Fruit fly (Drosophila melanogaster) whole organism, wandering third instar larva: ENCODE data around the gene CG12236.

ENCODE experiments used
- Abd-B ChIP-seq: fragments of >200 bp; optimal IDR thresholded peaks from 2 replicates; lab custom pipeline; 2017; ENCODE audit warnings: missing biosample characterization, missing genetic modification characterization
- CG32264 ChIP-seq: fragments of 200-800 bp; sonication (Bioruptor generic); optimal IDR thresholded peaks from 2 replicates; lab custom pipeline; 2016; ENCODE audit warnings: missing biosample characterization, missing genetic modification characterization
- CG9705 ChIP-seq: fragments of 200-800 bp; sonication (Bioruptor generic); optimal IDR thresholded peaks from 2 replicates; lab custom pipeline; 2018; ENCODE audit warnings: missing biosample characterization, mild to moderate bottlenecking, missing genetic modification characterization
- CrebA ChIP-seq: fragments of 200-800 bp; sonication (Bioruptor generic); optimal IDR thresholded peaks from 2 replicates; lab custom pipeline; 2016; ENCODE audit warnings: missing biosample characterization, mild to moderate bottlenecking, missing genetic modification characterization, borderline replicate concordance
- Dfd ChIP-seq: fragments of >200 bp; optimal IDR thresholded peaks from 2 replicates; lab custom pipeline; 2017; ENCODE audit warnings: missing biosample characterization, missing genetic modification characterization
- Dif ChIP-seq: fragments of 200-275, 200-300 bp; sonication (Bioruptor generic); optimal IDR thresholded peaks from 2 replicates; lab custom pipeline; 2018; ENCODE audit warnings: missing biosample characterization, missing genetic modification characterization; ENCODE audit not compliant: partially characterized antibody
- GATAd ChIP-seq: sonication (Bioruptor generic); optimal IDR thresholded peaks from 2 replicates; lab custom pipeline; 2016; ENCODE audit warnings: missing biosample characterization, missing genetic modification characterization
- HLH106 ChIP-seq: fragments of 200-800 bp; optimal IDR thresholded peaks from 3 replicates; lab custom pipeline; 2019; ENCODE audit warnings: missing biosample characterization, mild to moderate bottlenecking, missing genetic modification characterization, moderate library complexity
- Hnf4 ChIP-seq: fragments of 200-800 bp; sonication (Bioruptor generic); optimal IDR thresholded peaks from 2 replicates; lab custom pipeline; 2016; ENCODE audit warnings: missing biosample characterization, mild to moderate bottlenecking, missing genetic modification characterization
- Hr78 ChIP-seq: fragments of >200 bp; optimal IDR thresholded peaks from 2 replicates; lab custom pipeline; 2017; ENCODE audit warnings: missing biosample characterization, missing genetic modification characterization
- Hr83 ChIP-seq: fragments of 200-300 bp; sonication (Bioruptor generic); optimal IDR thresholded peaks from 2 replicates; lab custom pipeline; 2016; ENCODE audit warnings: missing biosample characterization, mild to moderate bottlenecking, missing genetic modification characterization, moderate library complexity; ENCODE audit not compliant: poor library complexity, severe bottlenecking
- Jra ChIP-seq: sonication (Bioruptor generic); optimal IDR thresholded peaks from 2 replicates; lab custom pipeline; 2016; ENCODE audit warnings: missing biosample characterization, missing genetic modification characterization
- Mio ChIP-seq: sonication (Bioruptor generic); optimal IDR thresholded peaks from 2 replicates; lab custom pipeline; 2016; ENCODE audit warnings: missing biosample characterization, missing genetic modification characterization
- Myc ChIP-seq: fragments of >200 bp; optimal IDR thresholded peaks from 2 replicates; lab custom pipeline; 2017
- N ChIP-seq: fragments of >200 bp; optimal IDR thresholded peaks from 2 replicates; lab custom pipeline; 2018; ENCODE audit warnings: missing biosample characterization, missing external identifiers, missing genetic modification characterization
- OdsH ChIP-seq: fragments of 200-800 bp; sonication (Bioruptor generic); optimal IDR thresholded peaks from 2 replicates; lab custom pipeline; 2016; ENCODE audit warnings: missing biosample characterization, mild to moderate bottlenecking, missing genetic modification characterization
- Rel ChIP-seq, 2 experiments: fragments of 200-800 bp; sonication (Bioruptor generic) in 1 of 2; optimal IDR thresholded peaks; 2 replicates in 1 of 2; 3 replicates in 1 of 2; lab custom pipeline; 2016 to 2019; ENCODE audit warnings: mild to moderate bottlenecking in 2 of 2, missing biosample characterization in 2 of 2, missing genetic modification characterization in 2 of 2, moderate library complexity in 1 of 2
- Sp1 ChIP-seq: fragments of 200-800 bp; sonication (Bioruptor generic); optimal IDR thresholded peaks from 3 replicates; lab custom pipeline; 2019; ENCODE audit warnings: missing biosample characterization, mild to moderate bottlenecking, missing genetic modification characterization, moderate library complexity
- Vsx2 ChIP-seq: fragments of 200-300, 225-300 bp; sonication (Bioruptor generic); optimal IDR thresholded peaks from 2 replicates; lab custom pipeline; 2018; ENCODE audit warnings: missing biosample characterization, missing genetic modification characterization; ENCODE audit not compliant: partially characterized antibody
- br ChIP-seq: fragments of 200-800 bp; sonication (Bioruptor generic); optimal IDR thresholded peaks from 2 replicates; lab custom pipeline; 2016; ENCODE audit warnings: missing biosample characterization, missing genetic modification characterization
- brk ChIP-seq: fragments of 200-800 bp; sonication (Bioruptor generic); optimal IDR thresholded peaks from 2 replicates; lab custom pipeline; 2016; ENCODE audit warnings: missing biosample characterization, mild to moderate bottlenecking, missing genetic modification characterization
- dl ChIP-seq, 2 experiments: fragments of 175-275, 200-275 bp in 1 of 2; fragments of 200-275 bp in 1 of 2; sonication (Bioruptor generic); optimal IDR thresholded peaks; lab custom pipeline; 2018; ENCODE audit warnings: mild to moderate bottlenecking in 2 of 2, missing biosample characterization in 2 of 2, missing genetic modification characterization in 2 of 2, moderate library complexity in 2 of 2; ENCODE audit not compliant: partially characterized antibody in 2 of 2, insufficient read depth in 1 of 2
- dmrt93B ChIP-seq: fragments of 200-800 bp; sonication (Bioruptor generic); optimal IDR thresholded peaks from 2 replicates; lab custom pipeline; 2018; ENCODE audit warnings: missing biosample characterization, mild to moderate bottlenecking, missing genetic modification characterization
- dsf ChIP-seq: sonication (Bioruptor generic); optimal IDR thresholded peaks from 2 replicates; lab custom pipeline; 2016; ENCODE audit warnings: missing biosample characterization, missing genetic modification characterization, borderline replicate concordance
- ey ChIP-seq: fragments of 200-800 bp; sonication (Bioruptor generic); optimal IDR thresholded peaks from 2 replicates; lab custom pipeline; 2016; ENCODE audit warnings: missing biosample characterization, missing genetic modification characterization
- foxo ChIP-seq, 2 experiments: fragments of 200-800 bp; sonication (Bioruptor generic); optimal IDR thresholded peaks; 2 replicates in 1 of 2; 3 replicates in 1 of 2; lab custom pipeline; 2016 to 2017; ENCODE audit warnings: missing biosample characterization in 2 of 2, missing genetic modification characterization in 2 of 2
- fru ChIP-seq: fragments of 200-800 bp; sonication (Bioruptor generic); optimal IDR thresholded peaks from 3 replicates; lab custom pipeline; 2016; ENCODE audit warnings: missing biosample characterization, mild to moderate bottlenecking, missing genetic modification characterization
- h ChIP-seq: fragments of 200-800 bp; sonication (Bioruptor generic); optimal IDR thresholded peaks from 3 replicates; lab custom pipeline; 2016; ENCODE audit warnings: missing biosample characterization, mild to moderate bottlenecking, missing genetic modification characterization
- jim ChIP-seq: fragments of 175-275, 200-325 bp; sonication (Bioruptor generic); optimal IDR thresholded peaks from 2 replicates; lab custom pipeline; 2016; ENCODE audit warnings: missing biosample characterization, mild to moderate bottlenecking, missing genetic modification characterization
- lola ChIP-seq: fragments of >200 bp; optimal IDR thresholded peaks from 2 replicates; lab custom pipeline; 2017; ENCODE audit warnings: missing biosample characterization, missing genetic modification characterization
- pan ChIP-seq: fragments of >200 bp; optimal IDR thresholded peaks from 2 replicates; lab custom pipeline; 2017
- psq ChIP-seq: fragments of 200-800 bp; sonication (Bioruptor generic); optimal IDR thresholded peaks from 3 replicates; lab custom pipeline; 2017; ENCODE audit warnings: missing biosample characterization, mild to moderate bottlenecking, missing genetic modification characterization, moderate library complexity
- rgr ChIP-seq: fragments of 200-800 bp; sonication (Bioruptor generic); optimal IDR thresholded peaks from 3 replicates; lab custom pipeline; 2016; ENCODE audit warnings: missing biosample characterization, mild to moderate bottlenecking, missing genetic modification characterization
- sage ChIP-seq: fragments of 200-800 bp; sonication (Bioruptor generic); optimal IDR thresholded peaks from 2 replicates; lab custom pipeline; 2016; ENCODE audit warnings: missing biosample characterization, mild to moderate bottlenecking, missing genetic modification characterization
- sv ChIP-seq: fragments of 200-800 bp; sonication (Bioruptor generic); optimal IDR thresholded peaks from 3 replicates; lab custom pipeline; 2016; ENCODE audit warnings: missing biosample characterization, missing genetic modification characterization
- tai ChIP-seq: sonication (Bioruptor generic); optimal IDR thresholded peaks from 2 replicates; lab custom pipeline; 2016; ENCODE audit warnings: missing biosample characterization, missing genetic modification characterization
- usp ChIP-seq: fragments of >200 bp; optimal IDR thresholded peaks from 2 replicates; lab custom pipeline; 2017; ENCODE audit warnings: missing biosample characterization, missing genetic modification characterization
- woc ChIP-seq: sonication (Bioruptor generic); optimal IDR thresholded peaks from 2 replicates; lab custom pipeline; 2016; ENCODE audit warnings: missing biosample characterization, mild to moderate bottlenecking, missing genetic modification characterization

Gene CG12236

DNA sequence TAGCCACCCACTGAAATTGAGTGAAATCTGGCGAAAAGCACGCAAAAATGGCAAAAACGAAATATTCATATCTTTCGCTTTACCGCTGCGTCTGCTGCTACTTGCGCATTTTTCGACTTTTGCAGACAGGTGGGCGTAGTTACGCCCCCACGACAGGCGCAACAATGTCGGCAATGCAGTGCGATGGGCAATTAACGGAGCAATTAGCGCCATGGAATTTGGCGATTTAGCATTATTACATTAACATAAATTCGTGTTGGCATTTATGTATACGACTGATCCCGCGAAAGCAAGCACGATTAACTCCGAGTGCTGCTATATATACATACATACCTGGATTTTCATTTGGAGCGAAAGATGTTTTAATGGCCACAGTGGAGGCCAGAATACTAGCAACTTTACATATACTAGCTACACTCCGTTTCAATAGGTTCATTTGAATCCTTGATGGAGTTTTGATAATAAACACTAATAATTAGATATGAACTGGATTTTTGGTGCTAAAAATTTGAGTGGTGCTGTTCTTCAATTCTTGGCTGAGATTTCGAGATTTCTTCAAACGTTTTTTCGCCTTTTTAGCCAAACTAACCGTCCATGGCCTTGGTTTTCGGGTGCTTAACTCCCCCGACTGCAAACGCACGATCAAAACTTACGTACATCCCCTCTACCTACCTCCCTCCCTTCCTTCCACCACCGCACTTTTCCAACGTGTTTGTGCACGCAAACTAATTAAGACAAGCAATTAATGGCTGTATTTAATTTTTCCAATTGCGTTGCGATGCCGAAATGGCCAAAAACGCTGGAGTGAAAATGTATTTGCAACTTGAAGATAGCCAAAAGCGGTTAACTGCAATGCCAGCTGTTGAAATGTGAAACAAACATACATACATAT, 10.9 kb upstream of the CG12236 start:
- TF ChIP-seq dl (GFP tag; optimal IDR thresholded peaks at IDR 0.05; lab: Kevin White, UChicago; ENCODE audit: insufficient read depth in 1 of 2, partially characterized antibody in 2 of 2), result no peak
- peak; percentile 62 for TF ChIP-seq rgr
- TF ChIP-seq ey, result peak; percentile 30
- no peak for TF ChIP-seq Abd-B (GFP tag; lab: Kevin White, UChicago)
- no peak for TF ChIP-seq N (GFP tag; lab: Kevin White, UChicago)
- no peak for TF ChIP-seq jim (GFP tag; lab: Kevin White, UChicago)
- no peak for TF ChIP-seq brk
- no peak for TF ChIP-seq Rel (GFP tag; optimal IDR thresholded peaks at IDR 0.05; lab: Kevin White, UChicago)
- TF ChIP-seq Rel (tag; optimal IDR thresholded peaks at IDR 0.05; lab: Kevin White, UChicago), result no peak
- TF ChIP-seq Myc (lab: Kevin White, UChicago), result no peak
- no peak for TF ChIP-seq Dfd (GFP tag; lab: Kevin White, UChicago)
- TF ChIP-seq foxo (GFP tag; optimal IDR thresholded peaks at IDR 0.05; lab: Kevin White, UChicago), result peak in 1 of 2 experiments; percentile 34
- no peak for TF ChIP-seq CG9705
- TF ChIP-seq fru (GFP tag; lab: Kevin White, UChicago), result peak; percentile 33
- TF ChIP-seq usp (GFP tag; lab: Kevin White, UChicago), result no peak
- peak; percentile 61 for TF ChIP-seq br (GFP tag; lab: Kevin White, UChicago)
- TF ChIP-seq Dif (GFP tag; lab: Kevin White, UChicago), result no peak
- no peak for TF ChIP-seq lola (GFP tag; lab: Kevin White, UChicago)
- peak; percentile 35 for TF ChIP-seq dmrt93B (GFP tag; lab: Kevin White, UChicago)
- no peak for TF ChIP-seq sv (GFP tag; lab: Kevin White, UChicago)
- TF ChIP-seq woc (GFP tag; lab: Kevin White, UChicago), result peak; percentile 49
- peak; percentile 5 for TF ChIP-seq Hr83
- TF ChIP-seq h, result peak; percentile 54
- peak; percentile 68 for TF ChIP-seq Hnf4 (GFP tag; lab: Kevin White, UChicago)
- TF ChIP-seq Mio (GFP tag; lab: Kevin White, UChicago), result no peak
- TF ChIP-seq GATAd (GFP tag; lab: Kevin White, UChicago), result no peak
- no peak for TF ChIP-seq sage (GFP tag; lab: Kevin White, UChicago)
- TF ChIP-seq OdsH (GFP tag; lab: Kevin White, UChicago), result peak; percentile 40
- TF ChIP-seq psq (GFP tag; lab: Kevin White, UChicago), result peak; percentile 46
- TF ChIP-seq tai, result no peak
- no peak for TF ChIP-seq dsf (GFP tag; lab: Kevin White, UChicago)
- no peak for TF ChIP-seq pan (lab: Kevin White, UChicago)
- TF ChIP-seq Hr78, result no peak
- no peak for TF ChIP-seq CG32264 (GFP tag; lab: Kevin White, UChicago)
- TF ChIP-seq Vsx2, result no peak
- peak; percentile 65 for TF ChIP-seq Sp1 (GFP tag; lab: Kevin White, UChicago)
- TF ChIP-seq HLH106 (tag; lab: Kevin White, UChicago), result peak; percentile 38
- no peak for TF ChIP-seq Jra (GFP tag; lab: Kevin White, UChicago)
- no peak for TF ChIP-seq CrebA (GFP tag; lab: Kevin White, UChicago)
